Worm (Caenorhabditis elegans) whole organism, L3 larva: ENCODE data around the gene glb-32.
A peak's percentile ranks its signal among the peaks of the same experiment; 100 is the strongest.

Source experiments
- aly-2 ChIP-seq: fragments of 150-350 bp; optimal IDR thresholded peaks from 2 replicates; lab custom pipeline; 2014; ENCODE audit warnings: missing biosample characterization, missing genetic modification characterization
- ama-1 ChIP-seq: fragments of 150-350 bp; optimal IDR thresholded peaks from 2 replicates; lab custom pipeline; 2018
- ceh-16 ChIP-seq: sonication (generic microtip); optimal IDR thresholded peaks from 2 replicates; lab custom pipeline; 2017; ENCODE audit warnings: missing biosample characterization, missing genetic modification characterization
- ceh-28 ChIP-seq: fragments of 150-350 bp; optimal IDR thresholded peaks from 2 replicates; lab custom pipeline; 2014; ENCODE audit warnings: missing biosample characterization, missing genetic modification reagents, missing genetic modification characterization
- ceh-82 ChIP-seq: fragments of 150-350 bp; optimal IDR thresholded peaks from 2 replicates; lab custom pipeline; 2014; ENCODE audit warnings: missing biosample characterization, missing genetic modification characterization
- ceh-9 ChIP-seq: sonication (generic microtip); optimal IDR thresholded peaks from 2 replicates; lab custom pipeline; 2018; ENCODE audit warnings: missing biosample characterization, missing genetic modification characterization
- daf-12 ChIP-seq: fragments of 150-350 bp; optimal IDR thresholded peaks from 2 replicates; lab custom pipeline; 2014; ENCODE audit warnings: missing biosample characterization, missing genetic modification reagents, missing genetic modification characterization
- egl-27 ChIP-seq: sonication (generic microtip); optimal IDR thresholded peaks from 4 replicates; lab custom pipeline; 2017; ENCODE audit warnings: missing biosample characterization, missing genetic modification reagents, missing genetic modification characterization
- egl-5 ChIP-seq: fragments of 150-350 bp; optimal IDR thresholded peaks from 2 replicates; lab custom pipeline; 2017; ENCODE audit warnings: missing biosample characterization, missing genetic modification reagents, missing genetic modification characterization, inconsistent platforms
- elt-1 ChIP-seq: fragments of 150-350 bp; optimal IDR thresholded peaks from 2 replicates; lab custom pipeline; 2014; ENCODE audit warnings: missing biosample characterization, missing genetic modification characterization
- elt-2 ChIP-seq: sonication (generic microtip); optimal IDR thresholded peaks from 2 replicates; lab custom pipeline; 2016; ENCODE audit warnings: missing genetic modification reagents, mild to moderate bottlenecking, missing genetic modification characterization, missing compliant biosample characterization
- elt-3 ChIP-seq, 3 experiments: fragments of 150-350 bp in 1 of 3; sonication (generic microtip) in 2 of 3; optimal IDR thresholded peaks; 2 replicates in 2 of 3; 4 replicates in 1 of 3; lab custom pipeline; 2014 to 2017; ENCODE audit warnings: missing biosample characterization in 3 of 3, missing genetic modification characterization in 3 of 3
- eor-1 ChIP-seq, 2 experiments: fragments of 150-350 bp; optimal IDR thresholded peaks; 2 replicates each; lab custom pipeline; 2014 to 2018; ENCODE audit warnings: missing biosample characterization in 2 of 2, missing genetic modification characterization in 2 of 2
- fkh-10 ChIP-seq: sonication (generic microtip); optimal IDR thresholded peaks from 2 replicates; lab custom pipeline; 2017; ENCODE audit warnings: missing biosample characterization, missing genetic modification reagents, missing genetic modification characterization
- fkh-2 ChIP-seq: fragments of 150-350 bp; optimal IDR thresholded peaks from 2 replicates; lab custom pipeline; 2014; ENCODE audit warnings: missing biosample characterization, missing genetic modification reagents, missing genetic modification characterization
- fos-1 ChIP-seq: fragments of 150-350 bp; optimal IDR thresholded peaks from 2 replicates; lab custom pipeline; 2014; ENCODE audit warnings: missing biosample characterization, missing genetic modification characterization
- hmg-11 ChIP-seq: sonication (generic microtip); optimal IDR thresholded peaks from 2 replicates; lab custom pipeline; 2016; ENCODE audit warnings: missing genetic modification characterization, missing compliant biosample characterization
- jun-1 ChIP-seq: fragments of 150-350 bp; optimal IDR thresholded peaks from 2 replicates; lab custom pipeline; 2014; ENCODE audit warnings: missing biosample characterization, missing genetic modification reagents, missing genetic modification characterization
- lin-39 ChIP-seq: fragments of 150-350 bp; optimal IDR thresholded peaks from 2 replicates; lab custom pipeline; 2018; ENCODE audit warnings: missing biosample characterization, missing genetic modification reagents, missing genetic modification characterization
- lsy-12 ChIP-seq: sonication (generic microtip); optimal IDR thresholded peaks from 2 replicates; lab custom pipeline; 2016; ENCODE audit warnings: mild to moderate bottlenecking, missing genetic modification characterization, missing compliant biosample characterization
- mdl-1 ChIP-seq: fragments of 150-350 bp; optimal IDR thresholded peaks from 2 replicates; lab custom pipeline; 2014; ENCODE audit warnings: missing biosample characterization, missing genetic modification characterization
- mml-1 ChIP-seq: fragments of 150-350 bp; sonication (generic microtip); optimal IDR thresholded peaks from 3 replicates; lab custom pipeline; 2014; ENCODE audit warnings: missing biosample characterization, missing genetic modification characterization
- nfya-1 ChIP-seq: sonication (generic microtip); optimal IDR thresholded peaks from 2 replicates; lab custom pipeline; 2017; ENCODE audit warnings: missing genetic modification characterization, mild to moderate bottlenecking, missing compliant biosample characterization, antibody characterized with exemption, moderate library complexity; ENCODE audit not compliant: insufficient read depth
- nhr-11 ChIP-seq: fragments of 150-350 bp; optimal IDR thresholded peaks from 2 replicates; lab custom pipeline; 2014; ENCODE audit warnings: missing biosample characterization, missing genetic modification characterization
- nhr-12 ChIP-seq: fragments of 150-350 bp; optimal IDR thresholded peaks from 2 replicates; lab custom pipeline; 2014; ENCODE audit warnings: missing biosample characterization, missing genetic modification characterization
- nhr-23 ChIP-seq: fragments of 150-350 bp; optimal IDR thresholded peaks from 2 replicates; lab custom pipeline; 2014; ENCODE audit warnings: missing biosample characterization, missing genetic modification reagents, missing genetic modification characterization
- nhr-237 ChIP-seq: fragments of 150-350 bp; optimal IDR thresholded peaks from 2 replicates; lab custom pipeline; 2014; ENCODE audit warnings: missing biosample characterization, missing genetic modification characterization
- nhr-25 ChIP-seq: sonication (generic microtip); optimal IDR thresholded peaks from 2 replicates; lab custom pipeline; 2017; ENCODE audit warnings: missing biosample characterization, missing genetic modification characterization
- nhr-28 ChIP-seq: fragments of 150-350 bp; optimal IDR thresholded peaks from 2 replicates; lab custom pipeline; 2014; ENCODE audit warnings: missing biosample characterization, missing genetic modification characterization
- nhr-43 ChIP-seq: sonication (generic microtip); optimal IDR thresholded peaks from 2 replicates; lab custom pipeline; 2016; ENCODE audit warnings: mild to moderate bottlenecking, missing genetic modification characterization, missing compliant biosample characterization; ENCODE audit not compliant: poor library complexity, severe bottlenecking
- nhr-67 ChIP-seq: fragments of 150-350 bp; optimal IDR thresholded peaks from 2 replicates; lab custom pipeline; 2014; ENCODE audit warnings: missing biosample characterization, missing genetic modification characterization
- nhr-77 ChIP-seq: fragments of 150-350 bp; optimal IDR thresholded peaks from 2 replicates; lab custom pipeline; 2014; ENCODE audit warnings: missing biosample characterization, missing genetic modification characterization
- pha-4 ChIP-seq: fragments of 150-350 bp; optimal IDR thresholded peaks from 2 replicates; lab custom pipeline; 2014; ENCODE audit warnings: missing biosample characterization, missing genetic modification reagents, missing genetic modification characterization
- pqm-1 ChIP-seq: fragments of 150-350 bp; optimal IDR thresholded peaks from 2 replicates; lab custom pipeline; 2017; ENCODE audit warnings: missing biosample characterization, missing genetic modification characterization, inconsistent platforms
- sea-2 ChIP-seq: fragments of 150-350 bp; sonication (generic microtip); optimal IDR thresholded peaks from 4 replicates; lab custom pipeline; 2014; ENCODE audit warnings: missing biosample characterization, missing genetic modification reagents, missing genetic modification characterization
- skn-1 ChIP-seq: fragments of 150-350 bp; optimal IDR thresholded peaks from 2 replicates; lab custom pipeline; 2014; ENCODE audit warnings: missing biosample characterization, missing genetic modification characterization
- tbx-2 ChIP-seq: sonication (generic microtip); optimal IDR thresholded peaks from 2 replicates; lab custom pipeline; 2016; ENCODE audit warnings: mild to moderate bottlenecking, missing genetic modification characterization, missing compliant biosample characterization
- unc-39 ChIP-seq: sonication (generic microtip); optimal IDR thresholded peaks from 4 replicates; lab custom pipeline; 2017; ENCODE audit warnings: missing biosample characterization, missing genetic modification characterization
- unc-62 ChIP-seq: fragments of 150-350 bp; sonication (generic microtip); optimal IDR thresholded peaks from 4 replicates; lab custom pipeline; 2014; ENCODE audit warnings: missing biosample characterization, missing genetic modification reagents, missing genetic modification characterization
- ztf-11 ChIP-seq: fragments of 150-350 bp; optimal IDR thresholded peaks from 2 replicates; lab custom pipeline; 2014; ENCODE audit warnings: missing biosample characterization, missing genetic modification characterization
- ztf-4 ChIP-seq: fragments of 150-350 bp; optimal IDR thresholded peaks from 2 replicates; lab custom pipeline; 2014; ENCODE audit warnings: missing biosample characterization, missing genetic modification characterization

glb-32 gene

ce11 chrV:5089497-5090134, at the start of gene glb-32:
TSS of gene glb-32 (minus strand) at chrV:5089547.
- TF ChIP-seq sea-2 (GFP tag; lab: Kevin White, UChicago) (no peak), ceh-16 (tag; lab: Kevin White, UChicago) (no peak), jun-1 (no peak), nhr-28 (tag; lab: Kevin White, UChicago) (no peak), nhr-237 (no peak), nhr-12 (tag; lab: Kevin White, UChicago) (no peak), fkh-10 (GFP tag; lab: Kevin White, UChicago) (no peak), ama-1 (lab: Kevin White, UChicago) (no peak)

ce11 chrV:5137919-5138318, 48.6 kb upstream of the glb-32 start, which contains the start of gene F14F9.3:
TSS of gene F14F9.3 (plus strand) at chrV:5138219.
- TF ChIP-seq ztf-11 (tag; lab: Kevin White, UChicago) (no peak), tbx-2 (tag; lab: Kevin White, UChicago) (no peak), elt-1 (tag; lab: Kevin White, UChicago) (no peak), nhr-11 (tag; lab: Kevin White, UChicago) (no peak), lsy-12 (tag; lab: Kevin White, UChicago) (no peak), mdl-1 (tag; lab: Kevin White, UChicago) (no peak), jun-1 (no peak), nhr-25 (tag; lab: Kevin White, UChicago) (no peak), ama-1 (lab: Kevin White, UChicago) (no peak), skn-1 (no peak), unc-62 (GFP tag; lab: Kevin White, UChicago) (no peak), eor-1 (tag; optimal IDR thresholded peaks at IDR 0.05; lab: Kevin White, UChicago) (no peak), elt-3 (tag; optimal IDR thresholded peaks at IDR 0.05; lab: Kevin White, UChicago) (no peak), elt-2 (tag; lab: Kevin White, UChicago) (no peak), daf-12 (tag; lab: Kevin White, UChicago) (no peak), pha-4 (tag; lab: Kevin White, UChicago) (no peak), lin-39 (no peak)

- TF ChIP-seq nhr-25 (tag; lab: Kevin White, UChicago) (no peak), unc-39 (tag; lab: Kevin White, UChicago) (no peak), nhr-12 (tag; lab: Kevin White, UChicago) (no peak), ceh-16 (tag; lab: Kevin White, UChicago) (no peak), fos-1 (tag; lab: Kevin White, UChicago) (no peak), nhr-43 (tag; lab: Kevin White, UChicago) (no peak), nfya-1 (tag; lab: Kevin White, UChicago) (no peak), nhr-11 (tag; lab: Kevin White, UChicago) (no peak), nhr-237 (no peak), elt-1 (tag; lab: Kevin White, UChicago) (no peak), mml-1 (tag; lab: Kevin White, UChicago) (no peak), unc-62 (GFP tag; lab: Kevin White, UChicago) (no peak)
- TF ChIP-seq, all 47 proteins: peak for 0
These were observed 43.1 kb upstream of the glb-32 start, which contains the start of gene F14F9.4 for ce11 chrV:5132441-5132840. TSS of gene F14F9.4 (plus strand) at chrV:5132741.

- no peak for TF ChIP-seq ceh-82
- no peak for TF ChIP-seq egl-27 (tag; lab: Kevin White, UChicago)
- TF ChIP-seq fkh-2 (tag; lab: Kevin White, UChicago): no peak
- peak; percentile 1 for TF ChIP-seq fkh-10 (GFP tag; lab: Kevin White, UChicago)
- TF ChIP-seq elt-3 (tag; optimal IDR thresholded peaks at IDR 0.05; lab: Kevin White, UChicago): no peak
- no peak for TF ChIP-seq aly-2 (tag; lab: Kevin White, UChicago)
- TF ChIP-seq pqm-1 (tag; lab: Kevin White, UChicago): peak; percentile 29
- no peak for TF ChIP-seq ceh-28 (tag; lab: Kevin White, UChicago)
- peak; percentile 12 for TF ChIP-seq skn-1
- TF ChIP-seq elt-2 (tag; lab: Kevin White, UChicago): no peak
- no peak for TF ChIP-seq nhr-77 (tag; lab: Kevin White, UChicago)
- TF ChIP-seq pha-4 (tag; lab: Kevin White, UChicago): peak; percentile 58
- TF ChIP-seq ceh-16 (tag; lab: Kevin White, UChicago): no peak
- no peak for TF ChIP-seq nhr-67
- peak; percentile 26 for TF ChIP-seq hmg-11 (tag; lab: Kevin White, UChicago)
- TF ChIP-seq lsy-12 (tag; lab: Kevin White, UChicago): no peak
- TF ChIP-seq ceh-9: no peak
- TF ChIP-seq ztf-4 (tag; lab: Kevin White, UChicago): no peak
- no peak for TF ChIP-seq nhr-28 (tag; lab: Kevin White, UChicago)
- no peak for TF ChIP-seq nhr-237
- TF ChIP-seq egl-5 (tag; lab: Kevin White, UChicago): no peak
- no peak for TF ChIP-seq nhr-23
These were observed 42.0 kb upstream of the glb-32 start for ce11 chrV:5131380-5131779.
